Worm (Caenorhabditis elegans) whole organism, L4 larva: Measurements from ENCODE around the gene cyp-33C4.
A peak's percentile ranks its signal among the peaks of the same experiment; 100 is the strongest.

Experiments
- F26F4.8 ChIP-seq: fragments of 200-800 bp; sonication (Bioruptor generic); conservative IDR thresholded peaks from 2 replicates; pipeline ENCODE4 v1.3.6; 2022; ENCODE audit warnings: missing genetic modification characterization, missing compliant biosample characterization
- F44E2.7 ChIP-seq: fragments of 200-800 bp; sonication (Bioruptor generic); IDR thresholded peaks from 2 replicates; pipeline ENCODE4 v2.1.2; 2022; ENCODE audit warnings: missing genetic modification characterization, missing compliant biosample characterization
- F49E8.2 ChIP-seq: sonication (generic microtip); optimal IDR thresholded peaks from 2 replicates; lab custom pipeline; 2016; ENCODE audit warnings: missing compliant biosample characterization, mild to moderate bottlenecking, missing genetic modification characterization, borderline replicate concordance
- T26A8.4 ChIP-seq: fragments of 200-800 bp; sonication (Bioruptor generic); IDR thresholded peaks from 2 replicates; pipeline ENCODE4 v1.3.6; 2022; ENCODE audit warnings: missing genetic modification characterization, missing compliant biosample characterization
- Y48G9A.11 ChIP-seq: fragments of 200-800 bp; sonication (Bioruptor generic); IDR thresholded peaks from 2 replicates; pipeline ENCODE4 v1.3.6; 2022; ENCODE audit warnings: missing genetic modification reagents, missing genetic modification characterization, missing compliant biosample characterization
- ama-1 ChIP-seq: fragments of 150-350 bp; optimal IDR thresholded peaks from 2 replicates; lab custom pipeline; 2014; ENCODE audit warnings: inconsistent platforms, mixed read lengths
- arid-1 ChIP-seq: fragments of 200-800 bp; sonication (Bioruptor generic); conservative IDR thresholded peaks from 2 replicates; pipeline ENCODE4 v1.3.6; 2022; ENCODE audit warnings: missing genetic modification reagents, missing genetic modification characterization, missing compliant biosample characterization
- attf-4 ChIP-seq: sonication (generic microtip); optimal IDR thresholded peaks from 3 replicates; lab custom pipeline; 2017; ENCODE audit warnings: missing biosample characterization, missing genetic modification characterization
- ceh-28 ChIP-seq: fragments of 150-350 bp; optimal IDR thresholded peaks from 2 replicates; lab custom pipeline; 2014; ENCODE audit warnings: missing biosample characterization, missing genetic modification reagents, missing genetic modification characterization
- ceh-32 ChIP-seq: sonication (generic microtip); optimal IDR thresholded peaks from 2 replicates; lab custom pipeline; 2016; ENCODE audit warnings: mild to moderate bottlenecking, missing genetic modification characterization, missing compliant biosample characterization; ENCODE audit not compliant: poor library complexity
- ceh-44 ChIP-seq: fragments of 200-800 bp; sonication (Bioruptor generic); IDR thresholded peaks from 2 replicates; pipeline ENCODE4 v1.3.6; 2022; ENCODE audit warnings: missing genetic modification reagents, missing genetic modification characterization, missing compliant biosample characterization
- ceh-82 ChIP-seq: sonication (generic microtip); optimal IDR thresholded peaks from 2 replicates; lab custom pipeline; 2017; ENCODE audit warnings: missing biosample characterization, missing genetic modification characterization
- ctbp-1 ChIP-seq: fragments of 200-800 bp; sonication (Bioruptor generic); IDR thresholded peaks from 2 replicates; pipeline ENCODE4 v1.3.6; 2022; ENCODE audit warnings: missing genetic modification reagents, missing genetic modification characterization, missing compliant biosample characterization
- daf-8 ChIP-seq: fragments of 200-800 bp; sonication (Bioruptor generic); IDR thresholded peaks from 2 replicates; pipeline ENCODE4 v1.3.6; 2022; ENCODE audit warnings: missing genetic modification characterization, missing compliant biosample characterization
- dpl-1 ChIP-seq: fragments of 150-350 bp; optimal IDR thresholded peaks from 2 replicates; lab custom pipeline; 2014; ENCODE audit warnings: missing biosample characterization, missing genetic modification reagents, missing genetic modification characterization
- duxl-1 ChIP-seq: sonication (generic microtip); optimal IDR thresholded peaks from 2 replicates; lab custom pipeline; 2016; ENCODE audit warnings: mild to moderate bottlenecking, missing genetic modification characterization, moderate library complexity, missing compliant biosample characterization; ENCODE audit not compliant: poor library complexity
- dve-1 ChIP-seq: sonication (generic microtip); optimal IDR thresholded peaks from 2 replicates; lab custom pipeline; 2017; ENCODE audit warnings: antibody characterized with exemption, mild to moderate bottlenecking, missing genetic modification characterization, missing compliant biosample characterization; ENCODE audit not compliant: insufficient read depth
- fkh-10 ChIP-seq: fragments of 150-350 bp; optimal IDR thresholded peaks from 2 replicates; lab custom pipeline; 2014; ENCODE audit warnings: missing biosample characterization, missing genetic modification reagents, missing genetic modification characterization
- gei-8 ChIP-seq: fragments of 200-800 bp; sonication (Bioruptor generic); optimal IDR thresholded peaks from 2 replicates; lab custom pipeline; 2018; ENCODE audit warnings: mild to moderate bottlenecking, missing genetic modification characterization, missing compliant biosample characterization
- hlh-11 ChIP-seq: fragments of 200-800 bp; sonication (Bioruptor generic); optimal IDR thresholded peaks from 2 replicates; lab custom pipeline; 2018; ENCODE audit warnings: mild to moderate bottlenecking, missing genetic modification characterization, missing compliant biosample characterization
- hlh-30 ChIP-seq: sonication (generic microtip); optimal IDR thresholded peaks from 2 replicates; lab custom pipeline; 2017; ENCODE audit warnings: antibody characterized with exemption, mild to moderate bottlenecking, missing genetic modification characterization, missing compliant biosample characterization; ENCODE audit not compliant: insufficient read depth
- lim-7 ChIP-seq: fragments of 200-800 bp; sonication (Bioruptor generic); IDR thresholded peaks from 2 replicates; pipeline ENCODE4 v1.3.6; 2022; ENCODE audit warnings: missing genetic modification characterization, missing compliant biosample characterization
- lin-13 ChIP-seq: fragments of 150-350 bp; optimal IDR thresholded peaks from 2 replicates; lab custom pipeline; 2014; ENCODE audit warnings: missing biosample characterization, missing genetic modification reagents, missing genetic modification characterization
- lin-15B ChIP-seq: fragments of 150-350 bp; sonication (generic microtip); optimal IDR thresholded peaks from 3 replicates; lab custom pipeline; 2014; ENCODE audit warnings: missing biosample characterization, missing genetic modification characterization
- lin-38 ChIP-seq: fragments of 200-800 bp; sonication (Bioruptor generic); IDR thresholded peaks from 2 replicates; pipeline ENCODE4 v1.3.6; 2022; ENCODE audit warnings: missing genetic modification reagents, missing genetic modification characterization, missing compliant biosample characterization
- madf-9 ChIP-seq: fragments of 200-800 bp; sonication (Bioruptor generic); conservative IDR thresholded peaks from 2 replicates; pipeline ENCODE4 v1.3.6; 2022; ENCODE audit warnings: missing genetic modification reagents, missing genetic modification characterization, missing compliant biosample characterization
- mes-2 ChIP-seq: sonication (generic microtip); optimal IDR thresholded peaks from 2 replicates; lab custom pipeline; 2016; ENCODE audit warnings: missing genotype, mild to moderate bottlenecking, missing genetic modification characterization, missing compliant biosample characterization; ENCODE audit not compliant: poor library complexity, severe bottlenecking
- nhr-10 ChIP-seq: fragments of 150-350 bp; optimal IDR thresholded peaks from 2 replicates; lab custom pipeline; 2014; ENCODE audit warnings: missing biosample characterization, missing genetic modification characterization
- nhr-42 ChIP-seq: fragments of 200-800 bp; sonication (Bioruptor generic); IDR thresholded peaks from 2 replicates; pipeline ENCODE4 v1.3.6; 2022; ENCODE audit warnings: missing genetic modification characterization, missing compliant biosample characterization
- nhr-48 ChIP-seq: sonication (generic microtip); optimal IDR thresholded peaks from 2 replicates; lab custom pipeline; 2016; ENCODE audit warnings: mild to moderate bottlenecking, missing genetic modification characterization, missing compliant biosample characterization
- nhr-6 ChIP-seq: fragments of 150-350 bp; optimal IDR thresholded peaks from 2 replicates; lab custom pipeline; 2014; ENCODE audit warnings: missing biosample characterization, missing genetic modification characterization
- nhr-76 ChIP-seq: fragments of 150-350 bp; optimal IDR thresholded peaks from 2 replicates; lab custom pipeline; 2014; ENCODE audit warnings: missing biosample characterization, missing genetic modification characterization
- nhr-77 ChIP-seq: fragments of 150-350 bp; optimal IDR thresholded peaks from 2 replicates; lab custom pipeline; 2014; ENCODE audit warnings: missing biosample characterization, missing genetic modification characterization
- php-3 ChIP-seq: fragments of 200-800 bp; sonication (Bioruptor generic); IDR thresholded peaks from 2 replicates; pipeline ENCODE4 v1.3.6; 2022; ENCODE audit warnings: missing genetic modification reagents, missing genetic modification characterization, missing compliant biosample characterization
- skn-1 ChIP-seq: fragments of 150-350 bp; optimal IDR thresholded peaks from 2 replicates; lab custom pipeline; 2014; ENCODE audit warnings: missing biosample characterization, missing genetic modification characterization
- snpc-4 ChIP-seq: fragments of 150-350 bp; optimal IDR thresholded peaks from 2 replicates; lab custom pipeline; 2014; ENCODE audit warnings: missing biosample characterization, missing genetic modification characterization
- spr-1 ChIP-seq: sonication (generic microtip); optimal IDR thresholded peaks from 2 replicates; lab custom pipeline; 2016; ENCODE audit warnings: mild to moderate bottlenecking, missing genetic modification characterization, missing compliant biosample characterization
- spr-3 ChIP-seq: fragments of 200-800 bp; sonication (Bioruptor generic); optimal IDR thresholded peaks from 2 replicates; lab custom pipeline; 2018; ENCODE audit warnings: mild to moderate bottlenecking, missing genetic modification characterization, missing compliant biosample characterization
- tra-1 ChIP-seq: fragments of 200-800 bp; sonication (Bioruptor generic); IDR thresholded peaks from 2 replicates; pipeline ENCODE4 v1.3.6; 2022; ENCODE audit warnings: missing genetic modification reagents, missing genetic modification characterization, missing compliant biosample characterization
- unc-62 ChIP-seq, 3 experiments: fragments of 150-350 bp in 1 of 3; sonication (generic microtip); optimal IDR thresholded peaks in 2 of 3; peaks in 1 of 3; 1 replicate in 1 of 3; 2 replicates in 2 of 3; lab custom pipeline; 2014 to 2017; ENCODE audit warnings: missing biosample characterization in 3 of 3, missing genetic modification characterization in 3 of 3, missing genetic modification reagents in 3 of 3, missing genotype in 1 of 3
- zfp-2 ChIP-seq: sonication (generic microtip); optimal IDR thresholded peaks from 2 replicates; lab custom pipeline; 2016; ENCODE audit warnings: mild to moderate bottlenecking, missing genetic modification characterization, missing compliant biosample characterization
- ztf-7 ChIP-seq: fragments of 150-350 bp; optimal IDR thresholded peaks from 2 replicates; lab custom pipeline; 2014; ENCODE audit warnings: missing biosample characterization, missing genetic modification characterization

The cyp-33C4 gene

DNA sequence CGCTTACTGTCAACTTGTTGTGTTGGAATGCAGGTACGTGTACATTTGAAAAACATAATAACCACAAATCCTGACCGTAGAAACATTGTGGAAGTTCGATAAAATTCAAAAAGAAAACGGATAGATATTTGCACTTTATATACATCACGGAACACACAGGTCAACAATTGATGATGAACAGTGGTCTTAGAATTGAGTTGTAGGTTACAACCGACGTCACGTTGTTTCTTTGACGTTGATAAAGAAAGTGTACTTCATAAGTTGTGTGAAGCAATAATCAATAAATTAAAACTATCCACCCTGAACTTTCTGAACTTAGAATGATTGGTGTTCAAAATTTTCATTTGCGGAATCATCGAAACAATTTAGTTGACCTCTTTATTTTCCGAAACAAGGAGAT, 35.8 kb downstream of the cyp-33C4 start, which contains the start of gene Y5H2A.1:
Gene Y5H2A.1 (minus strand): TSS at position 101 of the 400 bp plus-strand sequence.
- no peak for TF ChIP-seq dve-1 (tag; lab: Kevin White, UChicago)
- no peak for TF ChIP-seq nhr-77 (tag; lab: Kevin White, UChicago)
- TF ChIP-seq ama-1 (lab: Kevin White, UChicago): no peak
- TF ChIP-seq ztf-7 (tag; lab: Kevin White, UChicago): no peak
- TF ChIP-seq tra-1 (GFP tag; lab: Robert Waterston, UW): no peak
- no peak for TF ChIP-seq nhr-42
- no peak for TF ChIP-seq nhr-10 (tag; lab: Kevin White, UChicago)
- no peak for TF ChIP-seq ceh-32 (tag; lab: Kevin White, UChicago)
- TF ChIP-seq F44E2.7 (GFP tag; lab: Robert Waterston, UW): no peak
- TF ChIP-seq ceh-82 (tag; lab: Kevin White, UChicago): no peak
- no peak for TF ChIP-seq ceh-28 (tag; lab: Kevin White, UChicago)
- TF ChIP-seq gei-8 (GFP tag; lab: Kevin White, UChicago): no peak
- TF ChIP-seq duxl-1 (tag; lab: Kevin White, UChicago): no peak

DNA sequence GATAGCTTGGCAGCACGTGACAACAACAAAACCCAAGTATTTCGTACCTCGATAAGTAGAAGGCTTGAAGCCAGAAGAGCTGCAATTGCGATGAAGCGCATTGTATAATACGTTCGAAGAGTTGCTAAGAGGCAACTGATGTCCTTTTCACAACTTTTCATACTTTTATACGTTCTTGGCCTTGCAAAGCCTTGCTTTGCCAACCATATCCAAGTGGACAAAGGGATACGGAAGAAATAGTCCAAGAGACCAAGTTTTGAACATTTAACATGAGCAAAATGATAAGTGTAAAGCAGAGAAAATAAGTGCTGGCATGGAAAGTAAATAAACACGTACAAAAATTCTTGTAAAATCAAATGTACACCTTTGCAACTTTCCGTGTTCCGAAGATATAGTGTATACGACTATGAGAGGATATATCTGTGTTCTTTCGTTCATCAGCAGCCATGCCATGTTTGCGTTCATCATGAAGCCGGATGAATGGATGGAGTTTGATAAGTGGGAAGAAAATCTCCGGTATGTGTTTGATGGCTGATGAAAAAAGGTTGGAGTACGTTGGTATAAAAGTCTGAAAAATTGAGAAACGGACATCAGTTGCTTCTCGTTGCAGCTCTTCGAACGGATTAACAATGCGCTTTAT, 38.4 kb downstream of the cyp-33C4 start, which contains the start of the genes Y5H2A.4 and abu-4:
Gene Y5H2A.4 (minus strand): TSS at position 101 of the 640 bp plus-strand sequence.
Gene abu-4 (plus strand): TSS at position 590 of the 640 bp plus-strand sequence.
- peak in 1 of 2 experiments; percentile 86 for TF ChIP-seq unc-62 (GFP tag; optimal IDR thresholded peaks at IDR 0.05 in 1 of 2; lab: Kevin White, UChicago)
- TF ChIP-seq unc-62 (tag; optimal IDR thresholded peaks at IDR 0.05; lab: Kevin White, UChicago): no peak
- no peak for TF ChIP-seq nhr-48 (tag; lab: Kevin White, UChicago)

DNA sequence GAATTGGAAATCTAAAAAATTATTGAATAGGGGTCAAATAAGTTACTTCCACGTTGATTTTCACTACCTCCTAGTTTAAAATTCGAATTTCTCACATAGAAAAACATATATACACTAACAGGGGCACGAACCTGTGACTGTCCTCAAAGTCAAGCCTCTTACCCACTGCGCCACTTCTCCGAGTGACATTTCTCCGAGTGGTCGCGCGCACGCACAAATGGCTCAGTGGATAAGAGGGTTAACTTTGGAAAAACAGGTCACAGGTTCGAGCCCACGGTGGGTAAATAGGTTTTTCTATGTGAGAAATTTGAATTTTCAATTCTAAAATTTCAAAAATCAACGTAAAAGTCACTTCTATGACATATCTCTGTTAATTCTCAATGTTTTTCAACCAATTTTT, 41.3 kb downstream of the cyp-33C4 start:
- TF ChIP-seq zfp-2 (tag; lab: Kevin White, UChicago): no peak
- TF ChIP-seq gei-8 (GFP tag; lab: Kevin White, UChicago): no peak
- peak; percentile 3 for TF ChIP-seq dve-1 (tag; lab: Kevin White, UChicago)
- no peak for TF ChIP-seq hlh-11 (tag; lab: Kevin White, UChicago)
- no peak for TF ChIP-seq madf-9 (GFP tag; lab: Robert Waterston, UW)
- TF ChIP-seq ceh-82 (tag; lab: Kevin White, UChicago): no peak
- TF ChIP-seq nhr-6: no peak
- no peak for TF ChIP-seq F49E8.2 (tag; lab: Kevin White, UChicago)
- no peak for TF ChIP-seq ceh-44 (GFP tag; lab: Robert Waterston, UW)
- peak; percentile 26 for TF ChIP-seq lin-13
- no peak for TF ChIP-seq lin-15B
- no peak for TF ChIP-seq T26A8.4 (GFP tag; lab: Robert Waterston, UW)
- TF ChIP-seq snpc-4 (tag; lab: Kevin White, UChicago): no peak
- no peak for TF ChIP-seq F26F4.8 (GFP tag; lab: Robert Waterston, UW)
- TF ChIP-seq lim-7 (GFP tag; lab: Robert Waterston, UW): no peak
- TF ChIP-seq skn-1 (tag; lab: Kevin White, UChicago): no peak
- TF ChIP-seq duxl-1 (tag; lab: Kevin White, UChicago): no peak
- TF ChIP-seq fkh-10: no peak
- TF ChIP-seq dpl-1 (GFP tag; lab: Kevin White, UChicago): no peak
- no peak for TF ChIP-seq arid-1
- no peak for TF ChIP-seq mes-2 (tag; lab: Kevin White, UChicago)
- 0 out of 2 replicates have a peak, but pooled peaks have one; percentile 43 for TF ChIP-seq Y48G9A.11
- TF ChIP-seq hlh-30 (tag; lab: Kevin White, UChicago): peak; percentile 34
- no peak for TF ChIP-seq daf-8
- no peak for TF ChIP-seq nhr-76 (tag; lab: Kevin White, UChicago)
- TF ChIP-seq ctbp-1 (GFP tag; lab: Robert Waterston, UW): no peak
- TF ChIP-seq spr-1 (tag; lab: Kevin White, UChicago): no peak
- no peak for TF ChIP-seq php-3 (GFP tag; lab: Robert Waterston, UW)
- no peak for TF ChIP-seq spr-3 (GFP tag; lab: Kevin White, UChicago)
- TF ChIP-seq attf-4: no peak
- no peak for TF ChIP-seq unc-62 (GFP tag; optimal IDR thresholded peaks at IDR 0.05 in 1 of 2; lab: Kevin White, UChicago)
- no peak for TF ChIP-seq unc-62 (tag; optimal IDR thresholded peaks at IDR 0.05; lab: Kevin White, UChicago)
- TF ChIP-seq lin-38 (GFP tag; lab: Robert Waterston, UW): no peak
- no peak for TF ChIP-seq nhr-48 (tag; lab: Kevin White, UChicago)
